Worm (Caenorhabditis elegans) whole organism, dauer: ENCODE results near the gene lys-3.

Experiments used
- unc-62 ChIP-seq: sonication (generic microtip); optimal IDR thresholded peaks from 2 replicates; lab custom pipeline; 2017; ENCODE audit warnings: missing biosample characterization, missing genetic modification reagents, missing genetic modification characterization

Gene lys-3

ce11 chrV:10285853-10286252 lies 2.5 kb upstream of the lys-3 start:
- no peak for TF ChIP-seq unc-62 (GFP tag; lab: Kevin White, UChicago)

ce11 chrV:10281374-10281773 lies 2.0 kb downstream of the lys-3 start, which contains the start of gene lys-2:
TSS of gene lys-2 (minus strand) at chrV:10281474.
- no peak for TF ChIP-seq unc-62 (GFP tag; lab: Kevin White, UChicago)

DNA sequence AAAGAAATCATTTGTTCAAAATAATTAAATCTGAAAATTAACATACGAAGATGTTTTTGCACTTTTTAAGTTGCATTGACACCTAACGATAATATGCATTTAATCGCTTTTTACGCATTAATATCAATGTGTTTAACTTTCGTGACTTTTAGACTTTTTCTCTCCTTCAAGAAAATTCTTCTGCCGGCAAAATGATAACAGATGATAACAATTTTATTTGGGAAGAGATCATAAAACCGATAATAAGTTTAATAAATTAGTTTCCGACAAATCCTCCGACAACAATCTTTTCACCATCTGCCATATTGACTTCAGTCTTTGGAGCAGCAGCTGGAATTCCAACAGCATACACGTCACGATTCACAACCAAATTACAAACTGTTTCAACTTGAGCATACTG lies 3.2 kb downstream of the lys-3 start:
- no peak for TF ChIP-seq unc-62 (GFP tag; lab: Kevin White, UChicago)

ce11 chrV:10277579-10277978 lies 5.8 kb downstream of the lys-3 start, which contains the start of gene lys-1:
TSS of gene lys-1 (plus strand) at chrV:10277904.
- TF ChIP-seq unc-62 (GFP tag; lab: Kevin White, UChicago) = no peak

DNA sequence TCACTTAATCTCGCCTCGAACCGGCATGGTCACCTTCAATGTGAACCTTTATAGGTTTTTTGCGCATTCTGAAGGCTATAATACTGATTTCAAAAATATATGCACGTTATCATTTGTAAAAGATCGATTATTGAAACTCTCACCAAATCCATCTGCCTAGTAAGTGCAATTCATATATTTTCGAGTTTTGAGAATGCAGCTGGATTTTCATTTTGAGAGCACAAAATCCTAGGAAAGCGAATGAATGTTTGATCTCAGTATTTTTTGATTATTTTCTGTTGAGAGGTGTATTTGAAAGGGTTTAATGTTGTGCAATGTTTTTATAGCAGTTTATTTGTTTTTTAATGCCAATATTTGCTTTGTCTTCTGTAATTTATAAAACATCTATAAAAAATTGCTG lies 7.3 kb downstream of the lys-3 start:
- TF ChIP-seq unc-62 (GFP tag; lab: Kevin White, UChicago) = no peak

DNA sequence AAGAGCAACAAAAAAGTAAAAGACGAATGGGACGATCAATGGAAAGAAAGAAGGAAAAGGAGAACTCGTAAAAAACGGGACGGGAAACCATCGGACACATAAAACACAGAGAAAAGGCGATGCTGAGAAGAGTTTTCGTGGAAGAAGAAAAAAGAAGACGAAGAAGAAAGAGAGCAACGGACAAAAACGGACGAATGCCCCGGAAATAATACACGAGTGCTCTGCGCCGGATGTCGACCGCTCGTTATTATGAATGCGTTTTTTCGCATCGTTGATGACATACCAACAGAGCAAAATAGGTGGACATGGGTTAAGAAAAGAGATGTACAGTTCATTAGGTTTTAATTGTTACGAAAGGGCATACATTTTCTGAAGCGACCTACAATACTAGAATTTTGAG lies 7.7 kb downstream of the lys-3 start, which contains the start of gene Y22F5A.11:
TSS of gene Y22F5A.11 (minus strand) at position 28 of the 400 bp plus-strand sequence.
- TF ChIP-seq unc-62 (GFP tag; lab: Kevin White, UChicago) = no peak

ce11 chrV:10273837-10274236 lies 9.5 kb downstream of the lys-3 start:
- no peak for TF ChIP-seq unc-62 (GFP tag; lab: Kevin White, UChicago)

DNA sequence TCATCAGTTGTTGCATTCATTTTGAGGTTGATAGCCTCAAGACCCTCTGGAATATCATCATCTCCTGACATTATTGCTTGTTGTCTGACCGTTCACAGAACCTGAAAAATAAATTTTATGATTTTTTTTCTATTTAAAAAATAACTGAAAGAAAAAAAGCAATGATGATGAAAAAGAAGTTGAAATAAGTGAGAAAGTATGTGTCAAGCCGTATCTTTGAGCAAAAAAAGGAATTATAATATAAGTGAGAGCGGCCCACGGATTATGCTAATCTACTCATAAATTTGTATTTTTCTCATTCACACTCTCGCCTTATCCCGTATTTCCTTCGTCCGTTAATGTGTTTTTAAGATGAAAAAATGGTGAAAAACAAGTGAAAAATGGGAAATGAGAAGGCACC lies 13.1 kb downstream of the lys-3 start, which contains the start of gene ric-4:
TSS of gene ric-4 (minus strand) at position 101 of the 400 bp plus-strand sequence.
- no peak for TF ChIP-seq unc-62 (GFP tag; lab: Kevin White, UChicago)

ce11 chrV:10266050-10266449 lies 17.3 kb downstream of the lys-3 start:
- TF ChIP-seq unc-62 (GFP tag; lab: Kevin White, UChicago) = no peak

DNA sequence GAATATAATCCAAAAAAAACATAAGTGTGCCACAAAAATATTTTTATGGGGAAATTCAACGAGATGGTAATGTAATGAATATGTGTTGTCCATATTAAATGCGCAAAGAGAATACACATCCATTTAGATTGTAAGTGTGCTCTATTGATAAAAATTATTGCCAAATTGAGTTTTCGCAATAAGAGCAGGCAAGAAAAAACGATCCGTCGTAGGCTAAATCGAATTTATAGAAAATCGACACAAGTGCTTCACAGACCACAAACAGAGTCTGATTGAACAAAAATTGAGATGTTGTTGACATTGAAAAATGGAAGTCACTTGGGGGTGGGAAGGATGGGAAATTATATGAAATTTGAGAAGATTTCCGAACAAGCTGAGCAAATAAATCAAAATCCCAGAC lies 18.3 kb downstream of the lys-3 start:
- no peak for TF ChIP-seq unc-62 (GFP tag; lab: Kevin White, UChicago)

DNA sequence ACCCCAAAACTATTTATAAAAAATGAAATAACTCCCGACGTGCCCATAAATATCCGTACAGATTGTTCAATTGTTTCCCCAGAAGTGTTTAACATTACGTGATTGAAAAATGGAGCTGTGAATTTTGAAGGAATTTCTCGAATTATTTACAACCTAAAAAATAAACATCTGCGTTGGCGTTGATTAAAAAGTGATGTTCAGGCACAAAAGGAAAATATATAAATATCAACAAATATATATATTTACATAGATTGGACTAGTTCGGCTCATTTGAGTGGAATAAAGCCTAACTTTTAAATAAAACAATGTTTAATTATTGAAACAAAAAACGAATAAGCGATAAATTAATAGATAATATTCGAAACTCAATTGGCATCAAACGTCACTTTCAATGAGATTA lies 22.9 kb downstream of the lys-3 start, which contains the start of gene sri-18:
TSS of gene sri-18 (minus strand) at position 101 of the 400 bp plus-strand sequence.
- TF ChIP-seq unc-62 (GFP tag; lab: Kevin White, UChicago) = no peak

ce11 chrV:10256050-10256449 lies 27.3 kb downstream of the lys-3 start, which contains the start of gene nhr-232:
TSS of gene nhr-232 (plus strand) at chrV:10256170.
- no peak for TF ChIP-seq unc-62 (GFP tag; lab: Kevin White, UChicago)

ce11 chrV:10255005-10255472 lies 28.3 kb downstream of the lys-3 start, which contains the start of gene rop-1:
TSS of gene rop-1 (minus strand) at chrV:10255055.
- no peak for TF ChIP-seq unc-62 (GFP tag; lab: Kevin White, UChicago)

DNA sequence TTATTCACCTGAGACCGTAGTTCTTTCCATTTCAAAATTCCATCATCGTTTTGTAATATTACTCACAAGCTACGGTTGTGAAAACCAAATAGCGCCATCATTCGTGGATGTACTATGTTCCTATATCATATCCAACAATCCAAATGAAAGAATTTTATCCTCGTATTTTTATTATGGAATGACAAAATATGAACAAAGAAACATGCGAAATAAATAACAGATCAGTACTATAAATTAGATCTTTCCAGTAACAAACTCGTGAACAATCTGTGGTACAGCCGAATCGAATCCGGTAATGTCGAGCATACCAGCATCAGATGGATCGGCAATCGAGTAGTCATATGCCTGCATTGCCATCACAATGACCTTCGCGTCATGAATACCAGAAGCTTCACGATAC lies 30.7 kb downstream of the lys-3 start:
- no peak for TF ChIP-seq unc-62 (GFP tag; lab: Kevin White, UChicago)

- no peak for TF ChIP-seq unc-62 (GFP tag; lab: Kevin White, UChicago)
These were observed 33.8 kb downstream of the lys-3 start for ce11 chrV:10249515-10249914.

ce11 chrV:10248255-10248979 lies 34.9 kb downstream of the lys-3 start, which contains the start of gene akt-1:
TSS of gene akt-1 (plus strand) at chrV:10248905.
- TF ChIP-seq unc-62 (GFP tag; lab: Kevin White, UChicago) = no peak
